Fruit fly (Drosophila melanogaster) ovary, adult (tissue): Measurements from ENCODE around the gene bru3.

ENCODE experiments used
- CG17801 ChIP-seq: fragments of 200-800 bp; optimal IDR thresholded peaks from 2 replicates; lab custom pipeline; 2019; ENCODE audit warnings: missing biosample characterization, mild to moderate bottlenecking, missing genetic modification characterization, moderate library complexity; ENCODE audit not compliant: partially characterized antibody

bru3 gene

dm6 chr3L:13803258-13803657 lies at the start of gene bru3:
bru3 (minus strand) TSS chr3L:13803400.
- TF ChIP-seq CG17801 (GFP tag; lab: Kevin White, UChicago), result no peak

DNA sequence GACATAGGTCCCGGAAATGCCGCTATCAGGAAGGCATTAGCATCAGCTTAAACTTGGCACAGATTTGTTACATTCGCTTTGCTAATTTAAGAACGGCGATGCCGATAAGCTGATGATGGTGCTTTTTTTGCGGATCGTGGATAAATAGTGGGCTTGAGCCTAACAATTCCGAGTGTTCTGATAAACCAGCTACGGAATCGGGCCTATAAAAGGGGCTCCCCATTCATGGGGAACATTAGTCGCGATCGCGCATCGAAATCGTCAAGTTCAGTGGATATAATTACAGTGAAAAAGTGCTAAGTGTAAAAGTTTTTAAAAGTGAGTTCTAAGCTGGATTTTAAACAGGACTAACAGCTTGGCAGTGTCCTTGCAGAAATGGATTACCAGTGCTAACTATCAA lies 42.6 kb upstream of the bru3 start, which contains the start of gene Hml:
Gene Hml, plus strand, starts transcription at position 301 of the 400 bp plus-strand sequence.
- no peak for TF ChIP-seq CG17801 (GFP tag; lab: Kevin White, UChicago)

DNA sequence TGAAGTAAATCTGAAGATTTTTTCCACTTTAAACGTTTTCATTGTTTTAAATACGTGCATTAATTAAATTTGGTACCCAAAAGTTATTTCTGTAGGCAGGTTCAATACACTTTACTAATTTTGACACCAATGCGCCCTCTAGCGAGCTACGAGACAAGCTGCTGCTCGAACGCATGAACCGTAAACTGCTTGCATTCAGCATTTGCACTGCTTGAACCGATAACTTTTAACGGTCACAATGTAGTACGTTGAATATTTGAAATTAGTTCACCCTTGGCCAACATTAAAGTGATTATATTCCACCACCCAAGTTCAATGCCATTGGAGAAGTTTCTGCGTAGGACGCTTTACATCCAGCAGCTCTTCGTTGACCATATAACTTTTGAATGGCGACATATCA lies 42.1 kb upstream of the bru3 start:
- TF ChIP-seq CG17801 (GFP tag; lab: Kevin White, UChicago), result no peak

- TF ChIP-seq CG17801 (GFP tag; lab: Kevin White, UChicago), result no peak
These were observed 40.2 kb upstream of the bru3 start, which contains the start of gene Tsp68C for dm6 chr3L:13843356-13843755. Tsp68C (plus strand) TSS chr3L:13843656.

DNA sequence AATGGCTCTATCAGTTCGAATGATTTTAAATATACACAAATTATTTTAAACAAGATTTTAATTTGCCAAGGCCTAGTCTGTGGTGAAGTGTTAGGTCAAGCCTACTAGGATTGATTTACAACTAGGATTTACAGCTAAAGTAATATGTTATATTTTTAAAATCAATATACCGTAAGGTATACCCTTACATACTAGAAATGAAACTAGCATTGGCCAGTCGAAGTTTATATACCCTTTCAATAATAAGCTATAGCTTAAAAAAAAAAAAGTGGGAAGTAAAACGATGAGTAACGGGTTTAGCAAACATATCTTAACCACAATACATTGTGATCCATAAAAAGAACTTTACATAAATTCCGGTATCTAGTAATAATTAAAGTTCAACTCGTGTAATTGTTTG lies 39.7 kb upstream of the bru3 start, which contains the start of gene CG8750:
Gene CG8750, minus strand, starts transcription at position 101 of the 400 bp plus-strand sequence.
- no peak for TF ChIP-seq CG17801 (GFP tag; lab: Kevin White, UChicago)

- TF ChIP-seq CG17801 (GFP tag; lab: Kevin White, UChicago), result no peak
These were observed 38.9 kb upstream of the bru3 start, which contains the start of gene CG8757 for dm6 chr3L:13842140-13842539. CG8757 (minus strand) TSS chr3L:13842240.

- no peak for TF ChIP-seq CG17801 (GFP tag; lab: Kevin White, UChicago)
These were observed 37.5 kb upstream of the bru3 start for dm6 chr3L:13840731-13841130.

dm6 chr3L:13837456-13837855 lies 34.3 kb upstream of the bru3 start, which contains the start of gene CG43184:
CG43184 (plus strand) TSS chr3L:13837756.
- no peak for TF ChIP-seq CG17801 (GFP tag; lab: Kevin White, UChicago)

DNA sequence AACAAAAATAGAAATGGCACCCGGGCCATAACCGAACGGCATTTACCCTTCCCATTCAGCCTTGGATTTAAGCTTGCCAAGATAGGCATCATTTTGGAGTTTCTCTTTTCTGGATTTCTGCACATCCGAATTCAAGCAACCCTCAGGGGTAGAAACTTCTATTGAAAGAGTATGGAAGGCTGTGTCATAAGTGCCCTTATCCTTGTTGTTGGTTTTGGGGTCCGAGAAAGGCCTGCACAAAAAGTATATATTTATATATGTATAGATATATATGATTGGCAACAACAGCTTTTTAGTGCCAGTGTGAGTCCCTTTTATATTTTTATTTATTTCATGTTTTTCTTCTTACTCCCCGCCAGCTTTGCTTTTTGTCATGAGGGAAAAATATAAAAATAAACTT lies 40.1 kb downstream of the bru3 start:
- no peak for TF ChIP-seq CG17801 (GFP tag; lab: Kevin White, UChicago)

DNA sequence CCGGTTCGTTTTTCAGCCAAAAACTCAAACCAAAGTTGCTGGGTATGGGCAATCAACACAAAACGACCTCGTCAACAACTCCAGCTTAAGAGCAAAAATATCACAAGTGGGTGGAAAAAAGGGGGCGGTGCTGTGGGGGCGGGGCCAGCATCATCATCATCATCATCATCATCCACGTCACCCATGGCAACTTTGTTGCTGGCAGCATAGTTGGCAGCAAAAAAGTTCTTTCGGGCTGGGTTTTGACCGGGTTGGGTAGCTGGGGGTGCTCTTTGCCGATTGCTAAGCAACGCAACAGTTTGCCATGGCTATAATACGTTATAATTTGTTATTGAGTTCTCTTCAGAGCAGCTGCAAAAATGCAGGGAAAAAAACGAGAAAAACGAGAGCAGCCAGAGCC lies 40.6 kb downstream of the bru3 start:
- TF ChIP-seq CG17801 (GFP tag; lab: Kevin White, UChicago), result no peak

DNA sequence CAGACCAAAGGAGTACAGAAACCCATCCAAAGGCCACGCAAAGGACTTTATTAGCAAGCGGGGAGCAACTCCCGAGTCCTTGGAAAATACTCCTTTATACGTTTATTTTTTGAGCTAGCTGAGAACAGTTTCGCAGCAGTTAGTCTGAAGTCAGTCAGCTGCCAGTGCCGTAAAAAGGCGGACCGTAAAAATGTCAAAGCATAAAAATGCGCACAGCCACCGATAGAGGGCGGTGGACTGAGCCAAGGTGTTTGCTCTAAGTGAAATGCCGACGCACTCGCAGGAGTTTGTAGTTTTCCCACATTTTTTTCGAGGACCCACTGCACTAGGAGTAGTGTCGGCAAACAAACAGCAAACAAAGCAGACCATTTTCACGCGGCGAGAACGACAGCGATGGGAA lies 64.8 kb downstream of the bru3 start:
- no peak for TF ChIP-seq CG17801 (GFP tag; lab: Kevin White, UChicago)

DNA sequence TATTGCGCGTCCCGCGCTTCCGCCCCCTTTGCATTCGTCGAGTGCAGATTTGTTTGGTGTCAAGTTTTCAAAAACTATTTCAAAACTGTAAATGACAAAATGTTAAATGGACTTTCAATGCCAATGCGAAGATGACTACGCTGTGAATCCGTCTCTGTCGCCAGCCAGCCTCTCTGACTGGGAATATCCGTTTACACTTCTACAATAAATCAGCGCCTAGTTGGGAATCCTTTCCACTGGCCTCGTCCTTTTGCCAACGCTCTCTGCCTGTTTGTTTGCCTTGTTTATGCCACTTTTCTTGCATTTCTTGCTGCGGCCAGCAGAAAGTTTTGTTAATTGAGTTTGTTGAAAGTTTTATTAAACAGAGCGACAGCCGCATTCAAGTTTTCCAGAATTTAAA lies 94.3 kb downstream of the bru3 start:
- TF ChIP-seq CG17801 (GFP tag; lab: Kevin White, UChicago), result no peak

DNA sequence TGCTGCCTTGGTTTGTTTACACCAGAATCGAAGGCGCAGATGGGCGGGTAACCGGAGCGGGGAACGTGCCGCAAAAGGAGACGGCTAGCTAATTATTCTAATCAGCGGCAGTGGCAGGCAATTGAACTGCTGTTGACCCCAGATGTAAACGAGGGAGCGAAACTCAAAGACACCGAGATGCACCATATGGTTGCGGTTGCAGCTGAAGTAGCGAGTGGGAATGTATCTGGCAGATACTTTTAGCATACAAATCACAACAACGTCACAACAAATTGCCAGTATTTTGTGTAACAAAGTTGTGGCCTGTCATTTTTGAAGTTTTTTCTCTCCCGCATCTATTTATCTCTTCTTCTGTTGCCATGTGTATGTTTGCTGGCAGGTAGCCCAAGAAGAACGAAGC lies 128.5 kb downstream of the bru3 start:
- no peak for TF ChIP-seq CG17801 (GFP tag; lab: Kevin White, UChicago)

- TF ChIP-seq CG17801 (GFP tag; lab: Kevin White, UChicago), result no peak
These were observed 129.6 kb downstream of the bru3 start for dm6 chr3L:13673625-13674024.

dm6 chr3L:13666680-13667671 lies 136.2 kb downstream of the bru3 start:
- TF ChIP-seq CG17801 (GFP tag; lab: Kevin White, UChicago), result no peak
